Fruit fly (Drosophila melanogaster) whole organism, embryonic: ENCODE measurements around the gene PolG2.

Experiments
- Abd-B ChIP-seq: fragments of 200-800 bp; sonication (Bioruptor generic); optimal IDR thresholded peaks from 2 replicates; lab custom pipeline; 2018; ENCODE audit warnings: missing biosample characterization, mild to moderate bottlenecking, missing genetic modification characterization, moderate library complexity
- Ada2b ChIP-seq: fragments of 200-800 bp; sonication (Bioruptor generic); IDR thresholded peaks from 2 replicates; pipeline ENCODE4 v1.3.6; 2022; ENCODE audit warnings: missing biosample characterization, missing genetic modification characterization
- Atf6 ChIP-seq: fragments of 200-800 bp; sonication (Bioruptor generic); IDR thresholded peaks from 2 replicates; pipeline ENCODE4 v1.3.6; 2022; ENCODE audit warnings: missing biosample characterization, missing genetic modification characterization
- BEAF-32 ChIP-seq: fragments of 200-800 bp; sonication (Bioruptor generic); optimal IDR thresholded peaks from 3 replicates; lab custom pipeline; 2017; ENCODE audit warnings: missing biosample characterization, missing genetic modification characterization, mild to moderate bottlenecking, moderate library complexity, missing genetic modification reagents
- CG11560 ChIP-seq: fragments of 200-800 bp; sonication (Bioruptor generic); IDR thresholded peaks from 3 replicates; pipeline ENCODE4 v1.3.6; 2022; ENCODE audit warnings: missing biosample characterization, missing genetic modification characterization
- CG12769 ChIP-seq: fragments of 200-800 bp; sonication (Bioruptor generic); optimal IDR thresholded peaks from 2 replicates; lab custom pipeline; 2019; ENCODE audit warnings: missing biosample characterization, mild to moderate bottlenecking, missing genetic modification characterization, moderate library complexity
- CG13287 ChIP-seq: fragments of 200-800 bp; sonication (Bioruptor generic); IDR thresholded peaks from 2 replicates; pipeline ENCODE4 v1.3.6; 2022; ENCODE audit warnings: missing biosample characterization, missing genetic modification characterization; ENCODE audit not compliant: partially characterized antibody
- CG14860 ChIP-seq: fragments of 200-800 bp; sonication (Bioruptor generic); IDR thresholded peaks from 3 replicates; pipeline ENCODE4 v1.3.6; 2022; ENCODE audit warnings: missing biosample characterization, missing genetic modification characterization; ENCODE audit not compliant: partially characterized antibody
- CG17359 ChIP-seq: fragments of 200-800 bp; sonication (Bioruptor generic); optimal IDR thresholded peaks from 3 replicates; lab custom pipeline; 2018; ENCODE audit warnings: missing biosample characterization, mild to moderate bottlenecking, missing genetic modification characterization, moderate library complexity
- CG3407 ChIP-seq: fragments of 200-800 bp; sonication (Bioruptor generic); optimal IDR thresholded peaks from 2 replicates; lab custom pipeline; 2018; ENCODE audit warnings: missing biosample characterization, mild to moderate bottlenecking, missing genetic modification characterization
- CG3847 ChIP-seq: fragments of 200-800 bp; sonication (Bioruptor generic); IDR thresholded peaks from 2 replicates; pipeline ENCODE4 v1.3.6; 2022; ENCODE audit warnings: missing biosample characterization, missing genetic modification characterization
- CG6765 ChIP-seq: fragments of 200-800 bp; sonication (Bioruptor generic); optimal IDR thresholded peaks from 3 replicates; lab custom pipeline; 2017; ENCODE audit warnings: missing biosample characterization, mild to moderate bottlenecking, missing genetic modification characterization
- CG6791 ChIP-seq: fragments of 200-800 bp; sonication (Bioruptor generic); IDR thresholded peaks from 3 replicates; pipeline ENCODE4 v1.3.6; 2022; ENCODE audit warnings: missing biosample characterization, missing genetic modification characterization; ENCODE audit not compliant: partially characterized antibody
- CG7271 ChIP-seq: fragments of 200-800 bp; sonication (Bioruptor generic); optimal IDR thresholded peaks from 2 replicates; lab custom pipeline; 2018; ENCODE audit warnings: missing biosample characterization, mild to moderate bottlenecking, missing genetic modification characterization, moderate library complexity
- CG7963 ChIP-seq: fragments of 200-800 bp; sonication (Bioruptor generic); IDR thresholded peaks from 3 replicates; pipeline ENCODE4 v1.3.6; 2022; ENCODE audit warnings: missing biosample characterization, missing genetic modification characterization; ENCODE audit not compliant: partially characterized antibody
- CG8089 ChIP-seq: fragments of 200-800 bp; sonication (Bioruptor generic); optimal IDR thresholded peaks from 3 replicates; lab custom pipeline; 2016; ENCODE audit warnings: missing biosample characterization, missing genetic modification characterization
- CG8924 ChIP-seq: fragments of 200-800 bp; optimal IDR thresholded peaks from 3 replicates; lab custom pipeline; 2019; ENCODE audit warnings: missing biosample characterization, mild to moderate bottlenecking, missing genetic modification characterization, moderate library complexity
- CG9797 ChIP-seq: fragments of 200-800 bp; sonication (Bioruptor generic); optimal IDR thresholded peaks from 3 replicates; lab custom pipeline; 2018; ENCODE audit warnings: missing biosample characterization, mild to moderate bottlenecking, missing genetic modification characterization
- Dll ChIP-seq: fragments of 200-800 bp; sonication (Bioruptor generic); IDR thresholded peaks from 4 replicates; pipeline ENCODE4 v1.3.6; 2022; ENCODE audit warnings: missing biosample characterization, missing genetic modification characterization; ENCODE audit not compliant: partially characterized antibody
- Dref ChIP-seq: fragments of 200-800 bp; sonication (Bioruptor generic); IDR thresholded peaks from 2 replicates; pipeline ENCODE4 v1.3.6; 2022; ENCODE audit warnings: missing biosample characterization, missing genetic modification characterization
- E2f1 ChIP-seq: fragments of 200-800 bp; sonication (Bioruptor generic); IDR thresholded peaks from 2 replicates; pipeline ENCODE4 v1.3.6; 2022; ENCODE audit warnings: missing biosample characterization, missing genetic modification characterization
- Hr39 ChIP-seq: fragments of >200 bp; optimal IDR thresholded peaks from 2 replicates; lab custom pipeline; 2017
- Med ChIP-seq: fragments of 200-800 bp; sonication (Bioruptor generic); peaks from one replicate; lab custom pipeline; 2016; ENCODE audit warnings: missing biosample characterization, missing genetic modification characterization, mild to moderate bottlenecking, inconsistent platforms, moderate library complexity
- NC2α ChIP-seq: fragments of 200-800 bp; sonication (Bioruptor generic); optimal IDR thresholded peaks from 2 replicates; lab custom pipeline; 2016; ENCODE audit warnings: missing biosample characterization, missing genetic modification characterization
- Nf-YC ChIP-seq: fragments of 200-800 bp; optimal IDR thresholded peaks from 3 replicates; lab custom pipeline; 2019; ENCODE audit warnings: missing biosample characterization, mild to moderate bottlenecking, missing genetic modification characterization, moderate library complexity
- Poxn ChIP-seq: fragments of 200-800 bp; sonication (Bioruptor generic); IDR thresholded peaks from 2 replicates; pipeline ENCODE4 v1.3.6; 2022; ENCODE audit warnings: missing biosample characterization, missing genetic modification characterization
- Spps ChIP-seq: fragments of 200-800 bp; sonication (Bioruptor generic); optimal IDR thresholded peaks from 2 replicates; lab custom pipeline; 2018; ENCODE audit warnings: missing biosample characterization, mild to moderate bottlenecking, missing genetic modification characterization
- amos ChIP-seq: fragments of 200-800 bp; sonication (Bioruptor generic); IDR thresholded peaks from 2 replicates; pipeline ENCODE4 v1.3.6; 2022; ENCODE audit warnings: missing biosample characterization, missing genetic modification characterization; ENCODE audit not compliant: partially characterized antibody
- bbx ChIP-seq: fragments of 200-800 bp; sonication (Bioruptor generic); IDR thresholded peaks from 2 replicates; pipeline ENCODE4 v1.3.6; 2022; ENCODE audit warnings: missing biosample characterization, missing genetic modification characterization; ENCODE audit not compliant: partially characterized antibody
- danr ChIP-seq: fragments of 200-800 bp; sonication (Bioruptor generic); IDR thresholded peaks from 2 replicates; pipeline ENCODE4 v1.3.6; 2022; ENCODE audit warnings: missing biosample characterization, missing genetic modification characterization
- exex ChIP-seq: fragments of 200-800 bp; sonication (Bioruptor generic); optimal IDR thresholded peaks from 4 replicates; lab custom pipeline; 2018; ENCODE audit warnings: missing biosample characterization, mild to moderate bottlenecking, missing genetic modification characterization, moderate library complexity
- hb ChIP-seq: fragments of 200-800 bp; sonication (Bioruptor generic); IDR thresholded peaks from 3 replicates; pipeline ENCODE4 v1.3.6; 2022; ENCODE audit warnings: missing biosample characterization, missing genetic modification characterization; ENCODE audit not compliant: partially characterized antibody
- inv ChIP-seq: fragments of 200-800 bp; sonication (Bioruptor generic); IDR thresholded peaks from 2 replicates; pipeline ENCODE4 v1.3.6; 2022; ENCODE audit warnings: missing biosample characterization, missing genetic modification characterization; ENCODE audit not compliant: partially characterized antibody
- kah ChIP-seq: fragments of 200-800 bp; sonication (Bioruptor generic); optimal IDR thresholded peaks from 2 replicates; lab custom pipeline; 2018; ENCODE audit warnings: missing biosample characterization, mild to moderate bottlenecking, missing genetic modification characterization
- ken ChIP-seq: fragments of 200-800 bp; sonication (Bioruptor generic); IDR thresholded peaks from 3 replicates; pipeline ENCODE4 v1.3.6; 2022; ENCODE audit warnings: missing biosample characterization, missing genetic modification characterization
- lab ChIP-seq: fragments of 200-800 bp; sonication (Bioruptor generic); optimal IDR thresholded peaks from 3 replicates; lab custom pipeline; 2017; ENCODE audit warnings: missing biosample characterization, missing genetic modification characterization, mild to moderate bottlenecking, moderate library complexity, missing genetic modification reagents
- lmd ChIP-seq: fragments of 200-800 bp; sonication (Bioruptor generic); IDR thresholded peaks from 2 replicates; pipeline ENCODE4 v1.3.6; 2022; ENCODE audit warnings: missing biosample characterization, missing genetic modification characterization
- onecut ChIP-seq: fragments of 200-800 bp; sonication (Bioruptor generic); IDR thresholded peaks from 2 replicates; pipeline ENCODE4 v1.3.6; 2022; ENCODE audit warnings: missing biosample characterization, missing genetic modification characterization
- pfk ChIP-seq: fragments of 200-800 bp; sonication (Bioruptor generic); optimal IDR thresholded peaks from 2 replicates; lab custom pipeline; 2018; ENCODE audit warnings: missing biosample characterization, mild to moderate bottlenecking, missing genetic modification characterization, moderate library complexity
- row ChIP-seq: fragments of 200-800 bp; sonication (Bioruptor generic); IDR thresholded peaks from 3 replicates; pipeline ENCODE4 v1.3.6; 2022; ENCODE audit warnings: missing biosample characterization, missing genetic modification characterization
- sima ChIP-seq: fragments of 200-800 bp; sonication (Bioruptor generic); optimal IDR thresholded peaks from 2 replicates; lab custom pipeline; 2016; ENCODE audit warnings: missing biosample characterization, missing genetic modification characterization
- sr ChIP-seq: fragments of 200-800 bp; sonication (Bioruptor generic); IDR thresholded peaks from 3 replicates; pipeline ENCODE4 v1.3.6; 2022; ENCODE audit warnings: missing biosample characterization, missing genetic modification characterization
- stwl ChIP-seq: fragments of 200-800 bp; sonication (Bioruptor generic); optimal IDR thresholded peaks from 3 replicates; lab custom pipeline; 2018; ENCODE audit warnings: missing biosample characterization, mild to moderate bottlenecking, missing genetic modification characterization, moderate library complexity
- tin ChIP-seq: fragments of 200-800 bp; sonication (Bioruptor generic); optimal IDR thresholded peaks from 3 replicates; lab custom pipeline; 2016; ENCODE audit warnings: missing biosample characterization, missing genetic modification characterization
- tup ChIP-seq: fragments of 200-800 bp; sonication (Bioruptor generic); optimal IDR thresholded peaks from 2 replicates; lab custom pipeline; 2016; ENCODE audit warnings: missing biosample characterization, mild to moderate bottlenecking, missing genetic modification characterization, moderate library complexity
- unpg ChIP-seq: fragments of 200-800 bp; sonication (Bioruptor generic); optimal IDR thresholded peaks from 3 replicates; lab custom pipeline; 2018; ENCODE audit warnings: missing biosample characterization, mild to moderate bottlenecking, missing genetic modification characterization, moderate library complexity
- vfl ChIP-seq: fragments of 200-800 bp; sonication (Bioruptor generic); optimal IDR thresholded peaks from 2 replicates; lab custom pipeline; 2016; ENCODE audit warnings: missing biosample characterization, missing genetic modification characterization
- wdn ChIP-seq: fragments of 200-800 bp; sonication (Bioruptor generic); IDR thresholded peaks from 2 replicates; pipeline ENCODE4 v1.3.6; 2022; ENCODE audit warnings: missing biosample characterization, missing genetic modification characterization
- zen2 ChIP-seq: fragments of 200-800 bp; sonication (Bioruptor generic); IDR thresholded peaks from 3 replicates; pipeline ENCODE4 v1.3.6; 2022; ENCODE audit warnings: missing biosample characterization, missing genetic modification characterization; ENCODE audit not compliant: partially characterized antibody

The PolG2 gene

DNA sequence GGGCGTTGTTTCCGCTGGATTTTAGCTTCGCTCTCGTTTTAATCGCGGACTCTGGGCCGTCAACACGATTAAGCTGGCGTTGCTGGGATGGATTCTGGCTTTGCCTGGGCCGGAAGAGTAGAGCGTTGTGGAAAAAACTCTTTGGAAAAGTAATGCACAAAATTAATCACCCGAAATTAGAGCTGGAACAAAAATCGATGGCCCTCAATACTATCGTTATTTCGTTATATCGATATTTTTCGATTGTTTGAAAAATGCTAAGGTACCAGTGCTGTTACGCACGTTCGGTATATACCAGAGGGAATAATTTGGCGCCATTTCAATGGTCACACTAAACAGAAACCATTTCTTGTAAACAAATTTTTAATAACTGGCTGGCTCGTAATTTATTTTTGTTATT is 3.4 kb downstream of the PolG2 start, which contains the start of the genes Arpc1 and Orc5 (continued):
- TF ChIP-seq row (GFP tag; lab: Robert Waterston, UW) (peak; percentile 36; the same call in 1 of the 3 replicates), CG8089 (GFP tag; lab: Kevin White, UChicago) (no peak), NC2α (GFP tag; lab: Kevin White, UChicago) (no peak), amos (GFP tag; lab: Robert Waterston, UW) (peak; percentile 94), pfk (GFP tag; lab: Kevin White, UChicago) (no peak), sr (no peak), CG14860 (GFP tag; lab: Robert Waterston, UW) (peak; percentile 83), stwl (tag; lab: Kevin White, UChicago) (peak; percentile 48), danr (no peak), Abd-B (GFP tag; lab: Kevin White, UChicago) (peak; percentile 17), lab (GFP tag; lab: Kevin White, UChicago) (no peak), Hr39 (no peak), inv (GFP tag; lab: Robert Waterston, UW) (peak; percentile 80; the same call in 1 of the 2 replicates), wdn (GFP tag; lab: Robert Waterston, UW) (no peak), E2f1 (GFP tag; lab: Robert Waterston, UW) (peak; percentile 76), Ada2b (no peak), vfl (GFP tag; lab: Kevin White, UChicago) (peak; percentile 7), lmd (no peak), exex (tag; lab: Kevin White, UChicago) (no peak), onecut (GFP tag; lab: Robert Waterston, UW) (peak; percentile 48), tin (GFP tag; lab: Kevin White, UChicago) (no peak), CG6765 (GFP tag; lab: Kevin White, UChicago) (no peak), CG7271 (tag; lab: Kevin White, UChicago) (peak; percentile 50), CG3407 (GFP tag; lab: Kevin White, UChicago) (no peak), Atf6 (GFP tag; lab: Robert Waterston, UW) (no peak), zen2 (peak; percentile 72), CG3847 (GFP tag; lab: Robert Waterston, UW) (0 out of 2 replicates have a peak, but pooled peaks have one; percentile 17), Poxn (GFP tag; lab: Robert Waterston, UW) (no peak), kah (GFP tag; lab: Kevin White, UChicago) (no peak), CG6791 (GFP tag; lab: Robert Waterston, UW) (peak; percentile 93), CG17359 (tag; lab: Kevin White, UChicago) (no peak), CG11560 (tag; lab: Robert Waterston, UW) (no peak), Med (GFP tag; lab: Kevin White, UChicago) (peak; percentile 76), CG9797 (GFP tag; lab: Kevin White, UChicago) (peak; percentile 86), tup (no peak), ken (GFP tag; lab: Robert Waterston, UW) (no peak), CG7963 (GFP tag; lab: Robert Waterston, UW) (peak; percentile 69), Dref (peak; percentile 89), sima (GFP tag; lab: Kevin White, UChicago) (no peak), BEAF-32 (GFP tag; lab: Kevin White, UChicago) (peak; percentile 96), hb (GFP tag; lab: Robert Waterston, UW) (peak; percentile 83), Dll (GFP tag; lab: Robert Waterston, UW) (peak; percentile 88), CG12769 (tag; lab: Kevin White, UChicago) (no peak), CG8924 (tag; lab: Kevin White, UChicago) (peak; percentile 1), Spps (tag; lab: Kevin White, UChicago) (no peak), bbx (GFP tag; lab: Robert Waterston, UW) (peak; percentile 91), unpg (GFP tag; lab: Kevin White, UChicago) (no peak), Nf-YC (tag; lab: Kevin White, UChicago) (no peak), CG13287 (GFP tag; lab: Robert Waterston, UW) (peak; percentile 93)
